Fruit fly (Drosophila melanogaster): ENCODE results near the gene CG12541.

Gene CG12541

DNA sequence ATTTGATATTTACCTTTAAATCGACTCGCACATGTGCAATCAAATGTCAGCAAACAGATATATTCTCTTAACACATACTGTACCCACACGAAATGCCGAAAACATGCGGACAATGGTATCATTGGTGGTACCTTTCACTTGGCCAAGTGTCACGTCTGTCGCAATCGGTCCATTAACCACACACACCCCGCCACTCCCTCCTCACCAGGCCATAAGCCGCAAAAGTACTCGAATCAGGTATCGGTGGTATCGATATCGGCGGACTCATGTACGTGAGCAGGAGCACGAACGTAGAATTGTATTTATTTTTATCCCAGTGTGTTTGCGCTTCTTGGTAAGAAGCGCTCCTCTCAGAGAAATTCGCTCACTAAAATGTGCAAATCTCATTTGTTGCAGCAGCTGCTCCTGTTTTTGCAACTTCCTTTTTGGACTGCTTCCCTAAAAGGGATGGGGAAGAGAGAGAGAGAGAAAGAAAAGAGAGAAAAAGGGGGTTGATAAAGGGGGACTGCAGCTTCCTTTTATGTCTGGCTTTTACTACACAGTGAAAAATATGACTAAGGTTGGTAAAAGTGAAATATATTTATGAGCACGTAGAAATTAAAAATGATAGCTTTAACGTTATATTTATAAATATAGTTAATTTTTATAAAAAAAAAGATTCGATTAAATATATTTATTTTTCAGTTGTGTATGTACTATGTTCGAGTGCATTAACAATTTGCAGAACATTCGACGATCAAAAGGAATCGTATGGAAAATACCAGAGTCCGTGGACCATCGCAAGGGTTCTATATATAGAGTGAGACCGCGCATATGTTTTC is 82.1 kb downstream of the CG12541 start (continued):
- TF ChIP-seq CG34224 (GFP tag; IDR thresholded peaks at IDR 0.05; ENCODE audit: partially characterized antibody) (no peak), nom (GFP tag; optimal IDR thresholded peaks at IDR 0.05) (peak; percentile 56), Gsc (GFP tag; IDR thresholded peaks at IDR 0.05) (no peak), CG14710 (tag; optimal IDR thresholded peaks at IDR 0.05) (peak; percentile 46), Dref (GFP tag; IDR thresholded peaks at IDR 0.05) (peak; percentile 25; the same call in 1 of the 2 replicates), CG17328 (GFP tag; IDR thresholded peaks at IDR 0.05) (peak; percentile 55; the same call in 1 of the 2 replicates), CG17385 (GFP tag; optimal IDR thresholded peaks at IDR 0.05) (no peak), gem (tag; optimal IDR thresholded peaks at IDR 0.05) (peak; percentile 39), CG14667 (GFP tag; IDR thresholded peaks at IDR 0.05) (no peak), D19A (tag; optimal IDR thresholded peaks at IDR 0.05) (peak; percentile 10), lbe (GFP tag; optimal IDR thresholded peaks at IDR 0.05) (no peak), chif (GFP tag; optimal IDR thresholded peaks at IDR 0.05) (no peak), pros (GFP tag; optimal IDR thresholded peaks at IDR 0.05) (peak; percentile 79), CG2712 (tag; optimal IDR thresholded peaks at IDR 0.05) (peak; percentile 56), Ssrp (tag; optimal IDR thresholded peaks at IDR 0.05) (peak; percentile 27), CG6689 (GFP tag; IDR thresholded peaks at IDR 0.05) (0 out of 2 replicates have a peak, but pooled peaks have one; percentile 8), CG10267 (tag; optimal IDR thresholded peaks at IDR 0.05) (peak; percentile 40), Hsf (GFP tag; optimal IDR thresholded peaks at IDR 0.05) (no peak), CG13296 (GFP tag; optimal IDR thresholded peaks at IDR 0.05) (no peak), bcd (GFP tag; optimal IDR thresholded peaks at IDR 0.05) (peak; percentile 3), ara (GFP tag; IDR thresholded peaks at IDR 0.05) (peak; percentile 58; the same call in 1 of the 2 replicates), CG15479 (GFP tag; optimal IDR thresholded peaks at IDR 0.05) (peak; percentile 12), Xrp1 (GFP tag; IDR thresholded peaks at IDR 0.05) (peak; percentile 57; the same call in 1 of the 2 replicates), phol (tag; optimal IDR thresholded peaks at IDR 0.05) (peak; percentile 29), twi (tag; optimal IDR thresholded peaks at IDR 0.05) (peak; percentile 13), CG10979 (tag; optimal IDR thresholded peaks at IDR 0.05) (peak; percentile 56), ap (GFP tag; IDR thresholded peaks at IDR 0.05) (no peak), BEAF-32 (GFP tag; optimal IDR thresholded peaks at IDR 0.05) (peak; percentile 5), CG17829 (tag; optimal IDR thresholded peaks at IDR 0.05) (peak; percentile 38), CG17568 (GFP tag; optimal IDR thresholded peaks at IDR 0.05) (no peak), CG17361 (GFP tag; IDR thresholded peaks at IDR 0.05) (peak; percentile 38; the same call in 1 of the 3 replicates), CG10274 (GFP tag; optimal IDR thresholded peaks at IDR 0.05) (no peak), CG11504 (tag; optimal IDR thresholded peaks at IDR 0.05) (peak; percentile 41), shn (GFP tag; optimal IDR thresholded peaks at IDR 0.05) (no peak), lola (GFP tag; optimal IDR thresholded peaks at IDR 0.05) (peak in 1 of 3 experiments; percentile 28), crol (GFP tag; IDR thresholded peaks at IDR 0.05) (peak; percentile 55; the same call in 1 of the 2 replicates), CG12391 (tag; optimal IDR thresholded peaks at IDR 0.05) (peak; percentile 17), CG10462 (GFP tag; optimal IDR thresholded peaks at IDR 0.05) (no peak), unpg (GFP tag; optimal IDR thresholded peaks at IDR 0.05) (peak; percentile 25), Ptx1 (GFP tag; IDR thresholded peaks at IDR 0.05) (0 out of 2 replicates have a peak, but pooled peaks have one; percentile 10), Drgx (GFP tag; IDR thresholded peaks at IDR 0.05) (peak; percentile 32; the same call in 1 of the 2 replicates), CG34422 (GFP tag; IDR thresholded peaks at IDR 0.05) (no peak), CG34376 (GFP tag; optimal IDR thresholded peaks at IDR 0.05) (no peak)

Measured in whole organism, embryonic.